Fruit fly (Drosophila melanogaster): ENCODE measurements around the gene CG14298.

CG14298 gene

dm6 chr3R:18917976-18918871, 42.9 kb downstream of the CG14298 start (continued):
- TF ChIP-seq CG15269 (tag; optimal IDR thresholded peaks at IDR 0.05) (peak; percentile 16), CG16779 (GFP tag; IDR thresholded peaks at IDR 0.05) (no peak), gem (tag; optimal IDR thresholded peaks at IDR 0.05) (no peak), CG3163 (GFP tag; optimal IDR thresholded peaks at IDR 0.05) (peak; percentile 45), CG7963 (GFP tag; IDR thresholded peaks at IDR 0.05; ENCODE audit: partially characterized antibody) (no peak), Neu2 (GFP tag; optimal IDR thresholded peaks at IDR 0.05; ENCODE audit: borderline replicate concordance) (no peak), Mrtf (GFP tag; IDR thresholded peaks at IDR 0.05) (no peak), exex (tag; optimal IDR thresholded peaks at IDR 0.05) (no peak), maf-S (GFP tag; optimal IDR thresholded peaks at IDR 0.05) (no peak), hbn (GFP tag; IDR thresholded peaks at IDR 0.05; ENCODE audit: partially characterized antibody) (no peak), nmo (GFP tag; optimal IDR thresholded peaks at IDR 0.05) (no peak), C15 (GFP tag; IDR thresholded peaks at IDR 0.05) (no peak), CG10274 (GFP tag; optimal IDR thresholded peaks at IDR 0.05) (no peak), abd-A (tag; optimal IDR thresholded peaks at IDR 0.05) (peak; percentile 46), en (GFP tag; optimal IDR thresholded peaks at IDR 0.05) (no peak), PHDP (tag; optimal IDR thresholded peaks at IDR 0.05) (no peak), CG30403 (GFP tag; optimal IDR thresholded peaks at IDR 0.05) (no peak), pita (GFP tag; optimal IDR thresholded peaks at IDR 0.05) (no peak), Lhr (GFP tag; optimal IDR thresholded peaks at IDR 0.05) (no peak), Bteb2 (GFP tag; optimal IDR thresholded peaks at IDR 0.05) (no peak), kah (GFP tag; optimal IDR thresholded peaks at IDR 0.05) (no peak), CG2712 (tag; optimal IDR thresholded peaks at IDR 0.05) (peak; percentile 20), CG12104 (GFP tag; optimal IDR thresholded peaks at IDR 0.05) (no peak), Doc2 (GFP tag; IDR thresholded peaks at IDR 0.05) (no peak), Chrac-16 (GFP tag; optimal IDR thresholded peaks at IDR 0.05) (no peak), CG31441 (GFP tag; IDR thresholded peaks at IDR 0.05) (no peak), vfl (GFP tag; optimal IDR thresholded peaks at IDR 0.05) (no peak), otp (GFP tag; IDR thresholded peaks at IDR 0.05) (0 out of 3 replicates have a peak, but pooled peaks have one; percentile 7), ato (GFP tag; IDR thresholded peaks at IDR 0.05; ENCODE audit: partially characterized antibody) (no peak), Dek (tag; optimal IDR thresholded peaks at IDR 0.05) (no peak), Max (GFP tag; optimal IDR thresholded peaks at IDR 0.05) (no peak), CG6813 (GFP tag; optimal IDR thresholded peaks at IDR 0.05) (no peak), sim (GFP tag; IDR thresholded peaks at IDR 0.05) (0 out of 2 replicates have a peak, but pooled peaks have one; percentile 30), CG6683 (GFP tag; optimal IDR thresholded peaks at IDR 0.05) (no peak), CG14965 (GFP tag; optimal IDR thresholded peaks at IDR 0.05; ENCODE audit: borderline replicate concordance) (no peak), CG13287 (GFP tag; IDR thresholded peaks at IDR 0.05; ENCODE audit: partially characterized antibody) (no peak; the same call in 1 of the 2 replicates), CG31388 (GFP tag; optimal IDR thresholded peaks at IDR 0.05) (no peak), CG14050 (GFP tag; IDR thresholded peaks at IDR 0.05) (no peak), sisA (GFP tag; IDR thresholded peaks at IDR 0.05) (no peak), CG18599 (GFP tag; optimal IDR thresholded peaks at IDR 0.05) (peak; percentile 49), inv (GFP tag; IDR thresholded peaks at IDR 0.05; ENCODE audit: partially characterized antibody) (no peak), Lim3 (GFP tag; IDR thresholded peaks at IDR 0.05) (no peak), CG17829 (tag; optimal IDR thresholded peaks at IDR 0.05) (no peak), Mad (GFP tag; optimal IDR thresholded peaks at IDR 0.05) (no peak), CG12769 (tag; optimal IDR thresholded peaks at IDR 0.05) (peak; percentile 61), Six4 (GFP tag; optimal IDR thresholded peaks at IDR 0.05) (no peak), CG8765 (GFP tag; IDR thresholded peaks at IDR 0.05) (no peak), tio (GFP tag; optimal IDR thresholded peaks at IDR 0.05) (no peak), repo (GFP tag; optimal IDR thresholded peaks at IDR 0.05) (no peak)
